Worm (Caenorhabditis elegans) whole organism, L4 larva: ENCODE data around the gene F13E9.11.
A peak's percentile ranks its signal among the peaks of the same experiment; 100 is the strongest.

Experiments used
- ceh-20 ChIP-seq: fragments of 200-800 bp; sonication (Bioruptor generic); IDR thresholded peaks from 2 replicates; pipeline ENCODE4 v1.3.6; 2022; ENCODE audit warnings: missing genetic modification reagents, missing genetic modification characterization, missing compliant biosample characterization
- daf-8 ChIP-seq: fragments of 200-800 bp; sonication (Bioruptor generic); IDR thresholded peaks from 2 replicates; pipeline ENCODE4 v1.3.6; 2022; ENCODE audit warnings: missing genetic modification characterization, missing compliant biosample characterization
- fkh-10 ChIP-seq: fragments of 150-350 bp; optimal IDR thresholded peaks from 2 replicates; lab custom pipeline; 2014; ENCODE audit warnings: missing biosample characterization, missing genetic modification reagents, missing genetic modification characterization
- hlh-30 ChIP-seq: sonication (generic microtip); optimal IDR thresholded peaks from 2 replicates; lab custom pipeline; 2017; ENCODE audit warnings: antibody characterized with exemption, mild to moderate bottlenecking, missing genetic modification characterization, missing compliant biosample characterization; ENCODE audit not compliant: insufficient read depth
- lin-39 ChIP-seq: fragments of 150-350 bp; optimal IDR thresholded peaks from 2 replicates; lab custom pipeline; 2014; ENCODE audit warnings: missing biosample characterization, missing genetic modification reagents, missing genetic modification characterization
- pqm-1 ChIP-seq: sonication (generic microtip); optimal IDR thresholded peaks from 2 replicates; lab custom pipeline; 2017; ENCODE audit warnings: missing biosample characterization, missing genetic modification characterization
- skn-1 ChIP-seq: fragments of 150-350 bp; optimal IDR thresholded peaks from 2 replicates; lab custom pipeline; 2014; ENCODE audit warnings: missing biosample characterization, missing genetic modification characterization
- zag-1 ChIP-seq: fragments of 150-350 bp; optimal IDR thresholded peaks from 2 replicates; lab custom pipeline; 2014; ENCODE audit warnings: missing biosample characterization, missing genetic modification characterization

- no peak for TF ChIP-seq ceh-20
- TF ChIP-seq zag-1 (tag; lab: Kevin White, UChicago), result no peak
- TF ChIP-seq pqm-1 (tag; lab: Kevin White, UChicago), result peak; percentile 2
- no peak for TF ChIP-seq fkh-10 (GFP tag; lab: Kevin White, UChicago)
- TF ChIP-seq daf-8 (GFP tag; lab: Robert Waterston, UW), result no peak
- no peak for TF ChIP-seq lin-39
- TF ChIP-seq skn-1 (tag; lab: Kevin White, UChicago), result no peak
- no peak for TF ChIP-seq hlh-30 (tag; lab: Kevin White, UChicago)
Observed at ce11 chrIV:10881230-10881629, 12.3 kb upstream of the F13E9.11 start, which contains the start of gene F13E9.13.
